Worm (Caenorhabditis elegans) whole organism, late embryonic: ENCODE measurements around the gene xnd-1.

ENCODE experiments used
- ceh-48 ChIP-seq: sonication (generic microtip); optimal IDR thresholded peaks from 2 replicates; lab custom pipeline; 2016; ENCODE audit warnings: missing genetic modification characterization, inconsistent platforms, missing compliant biosample characterization
- elt-2 ChIP-seq: sonication (generic microtip); optimal IDR thresholded peaks from 2 replicates; lab custom pipeline; 2016; ENCODE audit warnings: missing genetic modification reagents, missing genetic modification characterization, missing compliant biosample characterization
- tbx-2 ChIP-seq: sonication (generic microtip); optimal IDR thresholded peaks from 2 replicates; lab custom pipeline; 2016; ENCODE audit warnings: missing genetic modification characterization, missing compliant biosample characterization

ce11 chrIII:5620186-5620585 lies 15.9 kb downstream of the xnd-1 start:
- no peak for TF ChIP-seq tbx-2 (tag; lab: Kevin White, UChicago)
- no peak for TF ChIP-seq ceh-48 (tag; lab: Kevin White, UChicago)
- no peak for TF ChIP-seq elt-2 (tag; lab: Kevin White, UChicago)
